Fruit fly (Drosophila melanogaster): ENCODE measurements around the gene CG16710.

Gene CG16710

DNA sequence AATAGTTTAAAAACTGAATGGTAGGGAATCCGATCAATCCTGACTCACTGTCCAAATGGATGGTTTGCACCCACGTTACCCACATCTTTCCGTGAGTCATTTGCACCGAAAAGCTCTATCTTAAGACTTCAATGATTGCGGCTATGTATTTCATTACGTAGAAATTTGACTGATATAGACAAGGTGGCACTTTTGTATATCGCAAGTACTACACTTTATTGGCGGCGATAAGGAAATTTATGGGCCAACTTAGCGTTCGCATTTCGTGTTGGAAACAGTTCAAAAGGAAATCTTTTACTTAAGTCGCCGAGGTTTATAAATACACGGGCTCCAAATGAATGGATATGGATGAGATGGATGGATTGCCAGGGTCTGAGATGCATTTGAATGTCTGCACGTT is 32.5 kb downstream of the CG16710 start:
- no peak for TF ChIP-seq Sin3A (optimal IDR thresholded peaks at IDR 0.05)
- TF ChIP-seq insv (optimal IDR thresholded peaks at IDR 0.05) = no peak
- no peak for TF ChIP-seq h (optimal IDR thresholded peaks at IDR 0.05)
- TF ChIP-seq psq (optimal IDR thresholded peaks at IDR 0.05) = no peak
- no peak for TF ChIP-seq ttk (optimal IDR thresholded peaks at IDR 0.05)
- TF ChIP-seq Myc (optimal IDR thresholded peaks at IDR 0.05) = no peak

DNA sequence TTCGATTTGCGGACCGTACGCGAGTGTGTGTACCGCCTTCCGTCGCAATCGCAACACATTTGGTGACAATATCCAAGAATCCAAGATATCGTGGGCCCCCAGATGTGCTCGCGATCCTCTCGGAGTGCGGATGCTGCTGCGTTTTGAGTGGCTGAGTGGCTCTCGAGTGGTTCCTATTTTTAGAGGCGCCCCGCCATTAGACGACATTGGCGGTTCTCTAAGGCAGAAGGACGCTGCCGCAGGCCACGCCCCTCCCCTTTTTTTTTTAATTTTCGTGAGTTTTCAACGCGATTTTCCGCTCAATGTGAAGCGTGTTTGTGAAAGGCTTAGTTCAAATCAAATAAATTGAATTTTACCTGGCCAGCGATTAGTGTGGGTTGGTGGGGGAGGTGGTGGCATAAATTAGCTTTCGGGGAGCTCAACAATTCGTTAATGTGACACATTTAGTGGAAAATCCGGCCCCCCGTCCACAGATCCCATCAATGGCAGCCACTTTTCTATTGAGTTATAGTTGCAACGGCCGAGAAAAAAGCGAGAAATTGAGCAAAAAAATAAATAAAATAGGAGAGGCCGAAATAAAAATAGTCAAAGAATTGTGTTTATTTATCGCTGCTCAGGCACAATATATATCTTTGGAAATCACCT is 36.1 kb downstream of the CG16710 start, which contains the start of gene nau:
TSS of gene nau (minus strand) at position 61 of the 645 bp plus-strand sequence.
- no peak for TF ChIP-seq Sin3A (optimal IDR thresholded peaks at IDR 0.05)
- no peak for TF ChIP-seq ttk (optimal IDR thresholded peaks at IDR 0.05)
- TF ChIP-seq Myc (optimal IDR thresholded peaks at IDR 0.05) = no peak
- TF ChIP-seq h (optimal IDR thresholded peaks at IDR 0.05) = no peak
- TF ChIP-seq psq (optimal IDR thresholded peaks at IDR 0.05) = no peak
- no peak for TF ChIP-seq insv (optimal IDR thresholded peaks at IDR 0.05)

DNA sequence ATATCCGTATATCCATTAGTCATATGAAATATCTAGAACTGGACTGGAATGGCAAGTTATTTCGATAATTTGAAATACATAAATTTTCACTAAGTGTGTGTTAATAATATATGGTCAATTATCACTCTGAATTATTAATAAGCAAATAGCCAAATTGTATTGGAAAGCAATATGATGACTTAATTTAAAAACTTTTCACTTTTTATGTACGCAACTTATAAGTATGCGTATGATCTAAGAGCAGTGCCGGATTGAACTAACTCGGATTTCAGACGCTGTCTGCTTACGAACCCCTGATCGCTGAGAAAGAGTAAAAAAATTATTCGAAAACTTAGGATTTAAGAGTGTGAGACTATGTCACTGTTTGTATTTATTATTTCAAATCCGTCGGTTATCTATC is 39.2 kb downstream of the CG16710 start, which contains the start of gene CG10232:
TSS of gene CG10232 (minus strand) at position 101 of the 400 bp plus-strand sequence.
- TF ChIP-seq Sin3A (optimal IDR thresholded peaks at IDR 0.05) (no peak), psq (optimal IDR thresholded peaks at IDR 0.05) (no peak), h (optimal IDR thresholded peaks at IDR 0.05) (no peak), Myc (optimal IDR thresholded peaks at IDR 0.05) (no peak), insv (optimal IDR thresholded peaks at IDR 0.05) (no peak), ttk (optimal IDR thresholded peaks at IDR 0.05) (no peak)

DNA sequence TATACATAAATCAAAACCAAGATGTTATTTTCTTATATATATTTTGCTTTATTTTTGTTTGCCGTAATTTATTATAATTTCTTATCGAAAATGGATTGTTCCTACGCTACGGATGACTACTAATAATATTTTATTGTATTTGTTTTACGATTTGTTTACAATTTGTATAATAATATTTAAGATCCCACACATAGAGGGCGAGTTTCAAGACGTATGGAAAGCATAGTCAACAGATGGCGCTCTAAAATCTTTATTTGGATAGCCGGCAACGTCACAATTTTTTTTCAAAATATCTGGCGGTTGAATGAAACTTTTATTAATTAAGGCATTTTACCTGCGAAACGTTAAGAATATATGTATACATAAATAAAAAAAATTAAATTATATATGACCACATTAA is 39.6 kb downstream of the CG16710 start:
- no peak for TF ChIP-seq psq (optimal IDR thresholded peaks at IDR 0.05)
- no peak for TF ChIP-seq ttk (optimal IDR thresholded peaks at IDR 0.05)
- no peak for TF ChIP-seq Sin3A (optimal IDR thresholded peaks at IDR 0.05)
- TF ChIP-seq h (optimal IDR thresholded peaks at IDR 0.05) = no peak
- TF ChIP-seq insv (optimal IDR thresholded peaks at IDR 0.05) = no peak
- no peak for TF ChIP-seq Myc (optimal IDR thresholded peaks at IDR 0.05)

DNA sequence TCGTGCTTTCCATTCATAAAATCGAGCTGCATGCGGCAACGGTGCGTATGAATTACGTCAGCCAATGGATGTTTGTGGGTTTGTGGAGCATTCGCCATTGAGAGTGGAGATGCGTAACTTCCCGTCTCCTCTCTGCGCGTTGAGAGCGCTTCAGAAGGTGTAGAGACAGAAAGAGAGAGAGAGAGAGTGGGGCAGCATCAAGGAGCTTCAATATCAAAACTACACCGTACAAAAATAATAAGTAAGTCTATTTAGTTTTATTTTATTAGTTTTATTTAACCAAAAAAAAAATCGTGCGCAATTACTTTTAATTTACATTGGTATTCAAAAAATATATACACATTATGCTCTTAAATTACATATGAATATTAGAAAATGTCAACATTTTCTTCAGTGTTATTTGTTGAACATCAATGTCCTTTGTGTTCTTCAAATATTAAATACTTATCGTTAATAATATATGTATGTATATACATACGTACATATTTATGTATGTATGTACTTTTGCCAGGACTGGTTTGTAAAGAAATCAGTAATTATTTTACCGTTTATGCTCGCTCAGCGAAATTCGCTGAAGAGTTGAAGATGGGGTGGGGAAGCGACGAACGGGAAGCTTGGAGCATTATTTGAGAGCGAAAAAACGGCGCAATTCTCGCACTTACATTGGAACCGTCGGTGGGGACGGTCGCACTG is 40.5 kb downstream of the CG16710 start, which contains the start of gene CG10365:
TSS of gene CG10365 (plus strand) at position 652 of the 693 bp plus-strand sequence.
- no peak for TF ChIP-seq insv (optimal IDR thresholded peaks at IDR 0.05)

DNA sequence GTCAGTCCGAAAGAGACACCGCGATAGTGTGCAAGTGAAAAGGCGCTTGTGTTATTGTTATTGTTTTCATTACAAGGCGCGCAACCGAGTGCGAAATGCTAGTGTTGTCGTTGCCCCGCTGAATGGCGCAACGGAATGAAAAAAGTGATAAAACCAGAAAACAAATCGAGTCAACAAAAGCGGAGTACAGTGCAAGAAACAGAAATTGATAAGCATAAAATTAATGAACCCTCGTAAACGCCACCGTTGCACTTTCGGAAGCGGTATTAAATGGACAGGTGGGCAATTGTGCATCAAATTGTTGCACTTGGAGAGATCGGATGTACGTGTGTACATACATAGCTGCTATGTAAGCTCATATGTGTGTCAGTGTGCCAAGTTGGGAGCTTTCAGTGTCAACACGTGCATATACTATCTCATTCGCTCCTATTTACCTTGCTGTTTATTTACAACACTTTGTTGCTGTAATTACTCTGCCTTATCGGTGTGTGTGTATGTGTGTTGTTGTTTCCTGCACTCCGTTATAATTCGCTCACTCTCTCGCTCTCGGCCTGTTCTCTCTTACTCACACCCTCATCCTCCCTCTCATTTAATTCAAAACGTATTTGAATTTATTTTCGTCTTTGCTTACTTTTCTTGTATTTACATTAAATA is 41.2 kb downstream of the CG16710 start:
- TF ChIP-seq Sin3A (optimal IDR thresholded peaks at IDR 0.05) (no peak), insv (optimal IDR thresholded peaks at IDR 0.05) (no peak), psq (optimal IDR thresholded peaks at IDR 0.05) (no peak)

DNA sequence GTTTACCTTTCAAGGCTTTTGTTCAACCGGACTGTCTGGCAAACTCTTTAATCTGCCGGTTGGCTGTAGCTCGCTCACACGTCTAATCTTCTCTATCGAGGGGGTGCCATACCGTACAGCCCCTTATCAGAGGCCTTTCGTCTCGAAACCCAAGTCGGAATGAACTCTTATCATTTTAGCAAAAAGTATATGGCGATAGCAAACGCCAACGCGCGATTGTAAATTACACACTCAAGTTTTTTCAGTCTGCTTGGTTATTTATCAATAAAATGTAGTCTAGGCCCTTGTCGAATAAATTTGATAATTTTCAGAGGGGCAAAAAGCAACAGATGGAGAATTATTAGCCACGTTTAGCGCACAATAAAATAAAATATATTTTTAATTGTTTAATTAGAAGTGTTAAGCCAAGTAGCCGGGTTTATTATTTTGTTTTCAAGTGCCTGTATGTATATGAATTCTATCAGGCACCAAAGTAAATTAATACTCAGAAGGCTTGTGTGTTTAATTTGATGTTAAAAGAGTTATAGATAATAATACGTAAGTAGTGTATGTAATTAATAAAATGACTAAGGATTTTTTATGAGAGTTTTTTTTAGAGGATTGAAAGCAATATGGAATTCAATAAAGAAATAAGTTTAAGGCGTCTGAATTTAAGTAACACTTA is 42.7 kb downstream of the CG16710 start:
- TF ChIP-seq psq (optimal IDR thresholded peaks at IDR 0.05) (no peak), ttk (optimal IDR thresholded peaks at IDR 0.05) (no peak), insv (optimal IDR thresholded peaks at IDR 0.05) (no peak), Sin3A (optimal IDR thresholded peaks at IDR 0.05) (no peak), Myc (optimal IDR thresholded peaks at IDR 0.05) (no peak), h (optimal IDR thresholded peaks at IDR 0.05) (no peak)

DNA sequence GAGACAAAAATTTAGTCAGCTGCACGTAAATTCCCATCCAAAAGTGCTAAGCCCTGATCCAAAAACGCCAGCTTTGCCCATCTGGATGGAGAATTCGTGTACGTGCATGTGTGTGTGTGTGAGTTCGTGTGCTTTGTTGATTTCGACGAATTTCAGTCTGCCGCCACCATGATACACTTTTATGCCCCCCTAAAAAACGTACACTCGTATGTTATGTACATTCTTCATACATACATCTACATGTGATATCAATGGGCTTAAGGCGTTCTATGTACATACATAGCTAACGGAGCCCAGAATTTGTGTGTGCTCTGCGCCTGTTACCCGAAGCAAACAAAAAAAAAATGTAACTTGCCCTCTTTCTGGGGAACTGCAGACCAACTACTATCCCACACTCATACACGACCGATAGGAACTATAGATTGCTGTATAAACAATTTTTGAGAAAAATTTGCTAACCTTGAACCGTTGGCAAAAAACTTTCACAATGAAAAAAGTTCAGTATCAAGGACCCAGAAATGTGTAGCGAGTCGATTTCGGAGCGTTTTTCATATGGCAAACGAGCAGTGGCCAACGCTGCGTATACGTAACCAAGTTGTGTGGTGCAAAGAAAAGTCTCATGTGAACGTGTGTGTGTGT is 43.5 kb downstream of the CG16710 start:
- TF ChIP-seq Myc (optimal IDR thresholded peaks at IDR 0.05) (no peak), h (optimal IDR thresholded peaks at IDR 0.05) (no peak), psq (optimal IDR thresholded peaks at IDR 0.05) (no peak), ttk (optimal IDR thresholded peaks at IDR 0.05) (no peak), Sin3A (optimal IDR thresholded peaks at IDR 0.05) (no peak), insv (optimal IDR thresholded peaks at IDR 0.05) (no peak)

DNA sequence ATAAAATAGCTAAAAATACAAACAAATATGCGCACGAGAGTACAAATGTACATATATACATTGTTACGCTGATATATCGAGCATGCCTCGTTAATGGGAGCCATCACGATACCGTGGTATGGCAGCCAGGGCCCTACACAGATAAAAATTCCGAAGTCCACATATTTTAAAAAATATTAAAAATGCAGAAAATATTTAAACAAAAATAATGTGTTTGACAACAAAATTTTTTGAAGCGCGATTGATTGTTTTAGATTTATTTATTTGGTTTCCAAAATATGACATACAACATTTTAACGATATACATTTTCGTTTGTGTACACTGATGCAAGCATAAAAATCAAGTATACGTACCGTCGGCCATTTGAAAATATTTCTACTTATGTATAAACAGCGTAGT is 44.4 kb downstream of the CG16710 start:
- TF ChIP-seq insv (optimal IDR thresholded peaks at IDR 0.05) (no peak), Sin3A (optimal IDR thresholded peaks at IDR 0.05) (no peak), psq (optimal IDR thresholded peaks at IDR 0.05) (no peak), ttk (optimal IDR thresholded peaks at IDR 0.05) (no peak), Myc (optimal IDR thresholded peaks at IDR 0.05) (no peak), h (optimal IDR thresholded peaks at IDR 0.05) (no peak)

DNA sequence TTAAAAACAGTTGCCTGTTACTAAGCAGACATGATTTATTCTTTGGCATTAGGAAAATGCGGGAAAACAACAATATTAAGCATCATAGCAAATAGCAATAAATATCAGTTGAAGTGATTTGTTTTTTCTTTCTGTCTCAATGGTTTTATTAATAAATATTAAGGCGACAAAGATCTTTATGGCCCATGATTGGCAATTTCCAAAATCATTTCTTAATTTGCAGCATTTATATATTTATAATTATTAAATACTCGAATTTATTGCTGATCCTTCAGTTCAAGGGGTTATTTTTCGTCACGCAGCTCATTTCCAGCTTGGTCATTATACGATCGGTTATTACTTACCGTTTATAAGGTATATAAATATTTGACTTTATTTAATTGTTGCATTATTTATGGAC is 45.4 kb downstream of the CG16710 start:
- TF ChIP-seq Sin3A (optimal IDR thresholded peaks at IDR 0.05) = no peak
- no peak for TF ChIP-seq insv (optimal IDR thresholded peaks at IDR 0.05)

DNA sequence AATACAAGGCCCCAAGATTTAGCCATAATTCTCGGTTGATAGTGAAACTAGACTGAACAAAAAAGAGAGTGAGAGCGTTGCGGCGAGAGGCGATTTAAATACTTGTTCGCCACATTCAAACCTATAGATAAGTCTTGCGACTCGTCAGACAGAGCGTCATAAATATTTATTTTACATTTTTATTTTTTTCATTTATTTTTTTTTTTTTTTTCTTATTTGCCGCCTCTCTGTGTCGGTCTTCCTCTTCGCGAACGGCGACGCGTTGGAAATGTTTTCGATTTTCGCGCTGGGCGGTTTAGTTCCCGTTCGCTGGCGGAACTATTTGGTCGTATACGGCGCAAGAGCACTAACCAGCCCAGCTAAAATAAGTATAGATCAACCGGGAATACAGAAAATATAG is 45.8 kb downstream of the CG16710 start:
- TF ChIP-seq ttk (optimal IDR thresholded peaks at IDR 0.05) (no peak), insv (optimal IDR thresholded peaks at IDR 0.05) (no peak), psq (optimal IDR thresholded peaks at IDR 0.05) (no peak), h (optimal IDR thresholded peaks at IDR 0.05) (no peak), Sin3A (optimal IDR thresholded peaks at IDR 0.05) (no peak), Myc (optimal IDR thresholded peaks at IDR 0.05) (no peak)

DNA sequence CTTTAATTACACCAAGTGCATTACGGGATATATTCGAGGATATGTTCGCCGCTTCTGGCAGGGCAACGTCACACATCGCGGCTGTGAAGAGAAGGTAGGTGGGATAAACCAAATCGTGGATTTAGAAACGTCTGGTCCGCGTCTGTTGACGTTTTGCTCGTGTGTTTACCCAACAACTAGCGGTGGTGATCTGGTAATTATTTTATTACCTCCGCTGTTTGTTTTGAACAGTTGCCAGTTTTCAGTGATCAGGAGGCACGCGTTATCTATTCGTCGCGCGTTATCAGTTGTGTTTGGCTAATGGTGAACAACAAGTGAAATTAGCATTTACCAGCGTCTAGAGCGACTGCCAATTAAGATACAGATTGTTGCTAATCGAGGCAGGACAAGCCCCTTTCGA is 46.8 kb downstream of the CG16710 start:
- no peak for TF ChIP-seq Sin3A (optimal IDR thresholded peaks at IDR 0.05)
